Worm (Caenorhabditis elegans) whole organism, L3 larva: ENCODE data around the gene bath-39.

Experiments used
- ZK546.5 ChIP-seq: sonication (generic microtip); optimal IDR thresholded peaks from 2 replicates; lab custom pipeline; 2017; ENCODE audit warnings: missing biosample characterization, missing genetic modification characterization
- ceh-9 ChIP-seq: sonication (generic microtip); optimal IDR thresholded peaks from 2 replicates; lab custom pipeline; 2018; ENCODE audit warnings: missing biosample characterization, missing genetic modification characterization
- fos-1 ChIP-seq: fragments of 150-350 bp; optimal IDR thresholded peaks from 2 replicates; lab custom pipeline; 2014; ENCODE audit warnings: missing biosample characterization, missing genetic modification characterization
- unc-39 ChIP-seq: sonication (generic microtip); optimal IDR thresholded peaks from 4 replicates; lab custom pipeline; 2017; ENCODE audit warnings: missing biosample characterization, missing genetic modification characterization
- unc-62 ChIP-seq: fragments of 150-350 bp; sonication (generic microtip); optimal IDR thresholded peaks from 4 replicates; lab custom pipeline; 2014; ENCODE audit warnings: missing biosample characterization, missing genetic modification reagents, missing genetic modification characterization

- TF ChIP-seq unc-39 (tag; lab: Kevin White, UChicago) = no peak
- no peak for TF ChIP-seq fos-1 (tag; lab: Kevin White, UChicago)
- TF ChIP-seq ceh-9 (tag; lab: Kevin White, UChicago) = no peak
- TF ChIP-seq ZK546.5 = no peak
- no peak for TF ChIP-seq unc-62 (GFP tag; lab: Kevin White, UChicago)
Measured at ce11 chrV:13423608-13424007, 35.7 kb upstream of the bath-39 start, which contains the start of gene srv-10.
